Worm (Caenorhabditis elegans) whole organism, young adult: Measurements from ENCODE around the gene srxa-10.
A peak's percentile ranks its signal among the peaks of the same experiment; 100 is the strongest.

Experiments used
- B0019.2 ChIP-seq: fragments of 200-800 bp; sonication (Bioruptor generic); conservative IDR thresholded peaks from 2 replicates; pipeline ENCODE4 v1.3.6; 2022; ENCODE audit warnings: missing genetic modification reagents, missing genetic modification characterization, missing compliant biosample characterization
- B0035.1 ChIP-seq: sonication (generic microtip); optimal IDR thresholded peaks from 2 replicates; lab custom pipeline; 2016; ENCODE audit warnings: missing genetic modification characterization, mild to moderate bottlenecking, missing compliant biosample characterization, missing genotype, missing genetic modification reagents
- B0336.3 ChIP-seq: fragments of 200-800 bp; sonication (Bioruptor generic); IDR thresholded peaks from 2 replicates; pipeline ENCODE4 v1.3.6; 2022; ENCODE audit warnings: missing genetic modification characterization, missing compliant biosample characterization
- C17E4.6 ChIP-seq: fragments of 200-800 bp; sonication (Bioruptor generic); IDR thresholded peaks from 2 replicates; pipeline ENCODE4 v1.3.6; 2022; ENCODE audit warnings: missing genetic modification reagents, missing genetic modification characterization, missing compliant biosample characterization
- D2030.7 ChIP-seq: fragments of 200-800 bp; sonication (Bioruptor generic); IDR thresholded peaks from 2 replicates; pipeline ENCODE4 v1.3.6; 2022; ENCODE audit warnings: missing genetic modification reagents, missing genetic modification characterization, missing compliant biosample characterization
- F33H1.4 ChIP-seq: fragments of 200-800 bp; sonication (Bioruptor generic); IDR thresholded peaks from 2 replicates; pipeline ENCODE4 v1.3.6; 2022; ENCODE audit warnings: missing genetic modification reagents, missing genetic modification characterization, missing compliant biosample characterization
- F39B2.1 ChIP-seq: fragments of 200-800 bp; sonication (Bioruptor generic); IDR thresholded peaks from 2 replicates; pipeline ENCODE4 v1.3.6; 2022; ENCODE audit warnings: missing genetic modification reagents, missing genetic modification characterization, missing compliant biosample characterization
- F55B11.4 ChIP-seq: sonication (generic microtip); optimal IDR thresholded peaks from 2 replicates; lab custom pipeline; 2016; ENCODE audit warnings: missing compliant biosample characterization, missing genetic modification characterization, borderline replicate concordance; ENCODE audit not compliant: insufficient read depth
- Y56A3A.18 ChIP-seq: fragments of 200-800 bp; sonication (Bioruptor generic); IDR thresholded peaks from 2 replicates; pipeline ENCODE4 v1.3.6; 2022; ENCODE audit warnings: missing genetic modification reagents, missing genetic modification characterization, missing compliant biosample characterization
- Y79H2A.3 ChIP-seq: fragments of 200-800 bp; sonication (Bioruptor generic); conservative IDR thresholded peaks from 2 replicates; pipeline ENCODE4 v1.3.6; 2022; ENCODE audit warnings: missing genetic modification reagents, missing genetic modification characterization, missing compliant biosample characterization
- athp-1 ChIP-seq: sonication (generic microtip); optimal IDR thresholded peaks from 2 replicates; lab custom pipeline; 2017; ENCODE audit warnings: mild to moderate bottlenecking, missing genetic modification characterization, missing compliant biosample characterization
- attf-5 ChIP-seq: fragments of 200-800 bp; sonication (Bioruptor generic); optimal IDR thresholded peaks from 2 replicates; lab custom pipeline; 2018; ENCODE audit warnings: mild to moderate bottlenecking, missing genetic modification characterization, missing compliant biosample characterization
- ccch-3 ChIP-seq: fragments of 200-800 bp; sonication (Bioruptor generic); optimal IDR thresholded peaks from 2 replicates; lab custom pipeline; 2018; ENCODE audit warnings: mild to moderate bottlenecking, missing genetic modification characterization, missing compliant biosample characterization
- ceh-40 ChIP-seq: fragments of 200-800 bp; sonication (Bioruptor generic); IDR thresholded peaks from 2 replicates; pipeline ENCODE4 v1.3.6; 2022; ENCODE audit warnings: missing genetic modification characterization, missing compliant biosample characterization
- ceh-91 ChIP-seq: fragments of 200-800 bp; sonication (Bioruptor generic); IDR thresholded peaks from 2 replicates; pipeline ENCODE4 v1.3.6; 2022; ENCODE audit warnings: missing genetic modification reagents, missing genetic modification characterization, missing compliant biosample characterization
- dox-1 ChIP-seq: fragments of 200-800 bp; sonication (Bioruptor generic); IDR thresholded peaks from 2 replicates; pipeline ENCODE4 v1.3.6; 2022; ENCODE audit warnings: missing genetic modification reagents, missing genetic modification characterization, missing compliant biosample characterization
- dpl-1 ChIP-seq: fragments of 150-350 bp; optimal IDR thresholded peaks from 2 replicates; lab custom pipeline; 2014; ENCODE audit warnings: missing biosample characterization, missing genetic modification reagents, missing genetic modification characterization
- efl-1 ChIP-seq: fragments of 150-350 bp; optimal IDR thresholded peaks from 2 replicates; lab custom pipeline; 2014; ENCODE audit warnings: missing biosample characterization, missing genetic modification reagents, missing genetic modification characterization
- egl-18 ChIP-seq: fragments of 200-800 bp; sonication (Bioruptor generic); IDR thresholded peaks from 2 replicates; pipeline ENCODE4 v1.3.6; 2022; ENCODE audit warnings: missing genetic modification reagents, missing genetic modification characterization, missing compliant biosample characterization
- egrh-3 ChIP-seq: fragments of 200-800 bp; sonication (Bioruptor generic); IDR thresholded peaks from 2 replicates; pipeline ENCODE4 v1.3.6; 2022; ENCODE audit warnings: missing genetic modification reagents, missing genetic modification characterization, missing compliant biosample characterization
- him-1 ChIP-seq: sonication (generic microtip); optimal IDR thresholded peaks from 2 replicates; lab custom pipeline; 2016; ENCODE audit warnings: missing genotype, missing genetic modification reagents, missing genetic modification characterization, missing compliant biosample characterization
- hmg-1.2 ChIP-seq: fragments of 200-800 bp; sonication (Bioruptor generic); IDR thresholded peaks from 2 replicates; pipeline ENCODE4 v1.3.6; 2022; ENCODE audit warnings: missing genetic modification reagents, missing genetic modification characterization, missing compliant biosample characterization
- hmg-20 ChIP-seq: fragments of 200-800 bp; sonication (Bioruptor generic); IDR thresholded peaks from 2 replicates; pipeline ENCODE4 v1.3.6; 2022; ENCODE audit warnings: missing genetic modification reagents, missing genetic modification characterization, missing compliant biosample characterization
- hsf-1 ChIP-seq: fragments of 200-800 bp; sonication (Bioruptor generic); IDR thresholded peaks from 2 replicates; pipeline ENCODE4 v1.3.6; 2022; ENCODE audit warnings: missing genetic modification reagents, missing genetic modification characterization, missing compliant biosample characterization
- lin-54 ChIP-seq: fragments of 200-800 bp; sonication (Bioruptor generic); optimal IDR thresholded peaks from 2 replicates; lab custom pipeline; 2018; ENCODE audit warnings: mild to moderate bottlenecking, missing genetic modification characterization, missing compliant biosample characterization
- lsl-1 ChIP-seq: fragments of 200-800 bp; sonication (Bioruptor generic); optimal IDR thresholded peaks from 2 replicates; lab custom pipeline; 2018; ENCODE audit warnings: mild to moderate bottlenecking, missing genetic modification characterization, moderate library complexity, missing compliant biosample characterization
- lsy-27 ChIP-seq: sonication (generic microtip); optimal IDR thresholded peaks from 2 replicates; lab custom pipeline; 2017; ENCODE audit warnings: missing genetic modification characterization, mild to moderate bottlenecking, missing compliant biosample characterization, antibody characterized with exemption, missing genotype, borderline replicate concordance; ENCODE audit not compliant: insufficient read depth
- madf-10 ChIP-seq: sonication (generic microtip); optimal IDR thresholded peaks from 2 replicates; lab custom pipeline; 2016; ENCODE audit warnings: mild to moderate bottlenecking, missing genetic modification characterization, missing compliant biosample characterization
- madf-6 ChIP-seq: fragments of 200-800 bp; sonication (Bioruptor generic); IDR thresholded peaks from 2 replicates; pipeline ENCODE4 v1.3.6; 2022; ENCODE audit warnings: missing genetic modification reagents, missing genetic modification characterization, missing compliant biosample characterization
- madf-8 ChIP-seq: fragments of 200-800 bp; sonication (Bioruptor generic); conservative IDR thresholded peaks from 2 replicates; pipeline ENCODE4 v1.3.6; 2022; ENCODE audit warnings: missing genetic modification reagents, missing genetic modification characterization, missing compliant biosample characterization
- mcd-1 ChIP-seq: fragments of 200-800 bp; sonication (Bioruptor generic); IDR thresholded peaks from 2 replicates; pipeline ENCODE4 v1.3.6; 2022; ENCODE audit warnings: missing genetic modification reagents, missing genetic modification characterization, missing compliant biosample characterization
- mel-28 ChIP-seq: sonication (generic microtip); optimal IDR thresholded peaks from 2 replicates; lab custom pipeline; 2016; ENCODE audit warnings: borderline replicate concordance, mild to moderate bottlenecking, missing genetic modification characterization, missing compliant biosample characterization
- nfya-1 ChIP-seq: sonication (generic microtip); optimal IDR thresholded peaks from 2 replicates; lab custom pipeline; 2017; ENCODE audit warnings: antibody characterized with exemption, missing compliant biosample characterization, missing genetic modification characterization, borderline replicate concordance; ENCODE audit not compliant: insufficient read depth
- nfyb-1 ChIP-seq: fragments of 200-800 bp; sonication (Bioruptor generic); IDR thresholded peaks from 2 replicates; pipeline ENCODE4 v1.3.6; 2022; ENCODE audit warnings: missing genetic modification reagents, missing genetic modification characterization, missing compliant biosample characterization
- rcor-1 ChIP-seq: fragments of 200-800 bp; sonication (Bioruptor generic); IDR thresholded peaks from 2 replicates; pipeline ENCODE4 v1.3.6; 2022; ENCODE audit warnings: missing genetic modification reagents, missing genetic modification characterization, missing compliant biosample characterization
- snpc-3.4 ChIP-seq: sonication (generic microtip); optimal IDR thresholded peaks from 2 replicates; lab custom pipeline; 2017; ENCODE audit warnings: missing genetic modification characterization, mild to moderate bottlenecking, missing compliant biosample characterization, antibody characterized with exemption, moderate library complexity, missing genotype, missing genetic modification reagents
- snpc-4 ChIP-seq, 5 experiments: fragments of 150-350 bp in 1 of 5; sonication (generic microtip) in 4 of 5; optimal IDR thresholded peaks; 2 replicates each; lab custom pipeline; 2014 to 2018; ENCODE audit warnings: missing genetic modification characterization in 5 of 5, missing biosample characterization in 3 of 5, antibody characterized with exemption in 2 of 5, mild to moderate bottlenecking in 2 of 5, missing compliant biosample characterization in 2 of 5, missing genotype in 2 of 5, moderate library complexity in 2 of 5, missing genetic modification reagents in 1 of 5
- tlf-1 ChIP-seq: fragments of 200-800 bp; sonication (Bioruptor generic); optimal IDR thresholded peaks from 2 replicates; lab custom pipeline; 2018; ENCODE audit warnings: mild to moderate bottlenecking, missing genetic modification characterization, missing compliant biosample characterization
- unc-130 ChIP-seq: sonication (generic microtip); optimal IDR thresholded peaks from 2 replicates; lab custom pipeline; 2016; ENCODE audit warnings: missing genetic modification reagents, missing genetic modification characterization, missing compliant biosample characterization
- xnd-1 ChIP-seq: sonication (generic microtip); optimal IDR thresholded peaks from 2 replicates; lab custom pipeline; 2016; ENCODE audit warnings: missing genotype, missing genetic modification reagents, missing genetic modification characterization, missing compliant biosample characterization
- zim-3 ChIP-seq: sonication (generic microtip); optimal IDR thresholded peaks from 2 replicates; lab custom pipeline; 2017; ENCODE audit warnings: mild to moderate bottlenecking, missing genetic modification characterization, moderate library complexity, missing compliant biosample characterization

The srxa-10 gene

DNA sequence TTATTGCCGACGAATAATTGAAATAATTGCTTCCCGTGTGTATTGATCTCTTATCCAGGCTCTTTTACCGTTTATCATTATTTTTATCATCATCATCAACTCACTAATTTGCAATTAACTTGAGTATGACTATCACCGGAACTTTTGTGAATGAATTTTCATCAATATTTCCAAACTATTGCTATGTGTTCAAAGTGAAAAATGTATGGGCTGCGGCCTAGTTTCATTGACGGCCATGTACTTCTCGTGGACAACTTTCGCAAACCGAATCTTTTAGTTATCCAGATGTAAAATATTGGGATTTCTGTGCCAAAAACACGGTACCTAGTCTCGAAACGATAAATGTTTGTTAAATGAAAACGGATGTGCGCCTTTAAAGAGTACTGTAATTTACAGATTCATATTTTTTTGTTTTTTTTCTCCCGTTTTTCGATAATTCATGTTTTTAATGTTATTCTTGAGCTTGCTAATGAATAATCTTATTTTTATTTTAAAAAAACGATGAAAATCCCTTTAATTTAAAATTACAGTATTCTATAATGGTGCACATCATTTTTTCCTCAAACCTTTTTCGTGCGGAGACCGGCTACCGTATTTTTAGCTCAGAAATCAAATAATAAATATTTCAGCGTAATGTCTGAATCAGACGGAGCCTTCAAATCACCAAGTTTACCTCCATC is 2.3 kb upstream of the srxa-10 start, which contains the start of gene ZK632.2 (continued):
- no peak for TF ChIP-seq B0019.2 (GFP tag; lab: Robert Waterston, UW)
- no peak for TF ChIP-seq ceh-91 (GFP tag; lab: Robert Waterston, UW)
- TF ChIP-seq egl-18 (GFP tag; lab: Robert Waterston, UW) = no peak
- no peak for TF ChIP-seq F55B11.4
- TF ChIP-seq hmg-20 (GFP tag; lab: Robert Waterston, UW) = no peak
- TF ChIP-seq nfyb-1 = no peak
- no peak for TF ChIP-seq zim-3
- TF ChIP-seq lin-54 (GFP tag; lab: Kevin White, UChicago) = peak; percentile 26
- TF ChIP-seq hsf-1 (GFP tag; lab: Robert Waterston, UW) = peak; percentile 27; the same call in 1 of the 2 replicates
- no peak for TF ChIP-seq egrh-3
- no peak for TF ChIP-seq ccch-3 (GFP tag; lab: Kevin White, UChicago)
- TF ChIP-seq C17E4.6 (GFP tag; lab: Robert Waterston, UW) = no peak
- TF ChIP-seq ceh-40 = no peak
- no peak for TF ChIP-seq madf-10
- TF ChIP-seq lsl-1 (GFP tag; lab: Kevin White, UChicago) = peak; percentile 49
- no peak for TF ChIP-seq xnd-1
- TF ChIP-seq athp-1 (tag; lab: Kevin White, UChicago) = no peak
- TF ChIP-seq dpl-1 = no peak
- TF ChIP-seq Y56A3A.18 (GFP tag; lab: Robert Waterston, UW) = no peak
- no peak for TF ChIP-seq B0336.3

DNA sequence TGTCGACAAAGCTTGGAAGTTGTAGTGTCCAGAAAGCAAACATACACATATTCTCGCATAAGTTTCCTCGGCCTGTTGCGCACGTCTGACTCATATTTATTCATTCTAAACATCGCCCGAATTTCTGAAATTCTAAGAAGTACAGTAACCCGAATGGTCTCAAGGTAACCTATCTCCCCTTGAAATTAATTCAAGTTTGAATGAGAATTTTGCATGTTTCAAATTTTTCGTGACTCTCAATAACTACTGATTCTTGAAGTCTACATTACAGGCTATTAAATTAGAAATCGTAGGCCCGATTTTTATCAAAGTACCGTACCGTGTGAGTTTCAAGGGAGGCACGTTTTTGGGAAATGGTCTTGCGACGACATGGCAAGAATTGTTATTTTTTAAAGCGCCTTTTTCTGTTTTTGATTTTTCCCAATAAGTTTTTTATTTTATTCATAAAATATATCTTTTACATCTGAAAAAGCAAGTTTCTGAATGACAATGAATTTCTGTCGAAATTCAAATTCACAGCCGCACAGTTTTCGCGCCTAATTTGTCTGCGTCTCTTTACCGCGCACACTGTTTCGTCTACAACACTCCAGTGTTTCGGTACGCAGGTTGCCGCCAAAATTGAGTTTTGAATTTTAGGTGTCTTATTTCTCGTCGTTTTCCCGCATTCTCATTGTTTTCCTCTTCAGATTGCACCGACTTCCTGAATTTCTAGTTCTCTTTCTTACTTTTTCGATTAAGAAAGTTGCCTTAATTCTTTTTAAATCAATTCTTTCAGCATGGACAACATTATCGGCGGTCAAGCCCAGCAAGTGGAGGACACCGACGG is 2.5 kb downstream of the srxa-10 start, which contains the start of the genes R10E11.9 and mcm-6:
Gene R10E11.9 (minus strand): TSS at position 51 of the 826 bp plus-strand sequence.
Gene mcm-6 (plus strand): TSS at position 776 of the 826 bp plus-strand sequence.
- TF ChIP-seq mcd-1 (GFP tag; lab: Robert Waterston, UW) (peak; percentile 13; the same call in 1 of the 2 replicates), mel-28 (no peak), egrh-3 (no peak), D2030.7 (GFP tag; lab: Robert Waterston, UW) (peak; percentile 55), attf-5 (GFP tag; lab: Kevin White, UChicago) (peak; percentile 0), him-1 (tag; lab: Kevin White, UChicago) (peak; percentile 52), hmg-1.2 (GFP tag; lab: Robert Waterston, UW) (peak; percentile 96), rcor-1 (GFP tag; lab: Robert Waterston, UW) (0 out of 2 replicates have a peak, but pooled peaks have one; percentile 19), B0336.3 (0 out of 2 replicates have a peak, but pooled peaks have one; percentile 15), B0035.1 (no peak), lsy-27 (tag; lab: Kevin White, UChicago) (no peak), nfya-1 (tag; lab: Kevin White, UChicago) (no peak), ceh-91 (GFP tag; lab: Robert Waterston, UW) (peak; percentile 72), unc-130 (GFP tag; lab: Kevin White, UChicago) (peak; percentile 37), madf-8 (GFP tag; lab: Robert Waterston, UW) (peak; percentile 91), tlf-1 (peak; percentile 3), snpc-3.4 (tag; lab: Kevin White, UChicago) (peak; percentile 66), snpc-4 (GFP tag; optimal IDR thresholded peaks at IDR 0.05; lab: Kevin White, UChicago) (no peak), snpc-4 (tag; optimal IDR thresholded peaks at IDR 0.05; lab: Kevin White, UChicago) (peak in 1 of 4 experiments; percentile 4), C17E4.6 (GFP tag; lab: Robert Waterston, UW) (no peak), efl-1 (peak; percentile 87), F39B2.1 (GFP tag; lab: Robert Waterston, UW) (no peak), lin-54 (GFP tag; lab: Kevin White, UChicago) (peak; percentile 80), dox-1 (GFP tag; lab: Robert Waterston, UW) (peak; percentile 68), xnd-1 (peak; percentile 81), lsl-1 (GFP tag; lab: Kevin White, UChicago) (peak; percentile 92), Y79H2A.3 (GFP tag; lab: Robert Waterston, UW) (0 out of 2 replicates have a peak, but pooled peaks have one; percentile 6), madf-6 (GFP tag; lab: Robert Waterston, UW) (peak; percentile 94), F33H1.4 (GFP tag; lab: Robert Waterston, UW) (peak; percentile 86), dpl-1 (peak; percentile 66)
- TF ChIP-seq, all 124 proteins: peak for 22
